Fruit fly (Drosophila melanogaster) whole organism, embryonic: ENCODE measurements around the gene CG34297.

Experiments
- Aef1 ChIP-seq: fragments of 200-800 bp; sonication (Bioruptor generic); IDR thresholded peaks from 3 replicates; pipeline ENCODE4 v1.3.6; 2022; ENCODE audit warnings: missing biosample characterization, missing genetic modification characterization
- CG11085 ChIP-seq: fragments of 200-800 bp; sonication (Bioruptor generic); IDR thresholded peaks from 2 replicates; pipeline ENCODE4 v1.3.6; 2022; ENCODE audit warnings: missing biosample characterization, missing genetic modification characterization
- CG11247 ChIP-seq: fragments of 200-800 bp; sonication (Bioruptor generic); IDR thresholded peaks from 2 replicates; pipeline ENCODE4 v1.3.6; 2022; ENCODE audit warnings: missing biosample characterization, missing genetic modification characterization
- CG11398 ChIP-seq: fragments of 200-800 bp; sonication (Bioruptor generic); optimal IDR thresholded peaks from 2 replicates; lab custom pipeline; 2016; ENCODE audit warnings: missing biosample characterization, missing genetic modification characterization
- CG17568 ChIP-seq: fragments of 200-800 bp; sonication (Bioruptor generic); optimal IDR thresholded peaks from 2 replicates; lab custom pipeline; 2018; ENCODE audit warnings: missing biosample characterization, mild to moderate bottlenecking, missing genetic modification characterization, moderate library complexity
- CG17612 ChIP-seq: fragments of 200-800 bp; sonication (Bioruptor generic); IDR thresholded peaks from 2 replicates; pipeline ENCODE4 v1.3.6; 2022; ENCODE audit warnings: missing biosample characterization, missing genetic modification characterization
- CG18619 ChIP-seq: fragments of 200-800 bp; sonication (Bioruptor generic); optimal IDR thresholded peaks from 3 replicates; lab custom pipeline; 2017; ENCODE audit warnings: missing biosample characterization, mild to moderate bottlenecking, missing genetic modification characterization
- CG2116 ChIP-seq: fragments of 200-800 bp; sonication (Bioruptor generic); optimal IDR thresholded peaks from 3 replicates; lab custom pipeline; 2018; ENCODE audit warnings: missing biosample characterization, mild to moderate bottlenecking, missing genetic modification characterization
- CG2129 ChIP-seq: fragments of 200-800 bp; sonication (Bioruptor generic); IDR thresholded peaks from 2 replicates; pipeline ENCODE4 v1.3.6; 2022; ENCODE audit warnings: missing biosample characterization, missing genetic modification characterization; ENCODE audit not compliant: partially characterized antibody
- CG2202 ChIP-seq: fragments of 200-800 bp; sonication (Bioruptor generic); optimal IDR thresholded peaks from 2 replicates; lab custom pipeline; 2018; ENCODE audit warnings: missing biosample characterization, mild to moderate bottlenecking, missing genetic modification characterization
- CG4360 ChIP-seq: fragments of 200-800 bp; sonication (Bioruptor generic); IDR thresholded peaks from 2 replicates; pipeline ENCODE4 v1.3.6; 2022; ENCODE audit warnings: missing biosample characterization, missing genetic modification characterization
- CG4854 ChIP-seq: fragments of 200-800 bp; sonication (Bioruptor generic); optimal IDR thresholded peaks from 2 replicates; lab custom pipeline; 2016; ENCODE audit warnings: missing biosample characterization, missing genetic modification characterization, inconsistent platforms
- CG8359 ChIP-seq: fragments of 200-800 bp; sonication (Bioruptor generic); optimal IDR thresholded peaks from 2 replicates; lab custom pipeline; 2017; ENCODE audit warnings: missing biosample characterization, mild to moderate bottlenecking, missing genetic modification characterization, borderline replicate concordance
- CG8388 ChIP-seq: fragments of 200-800 bp; sonication (Bioruptor generic); optimal IDR thresholded peaks from 2 replicates; lab custom pipeline; 2019; ENCODE audit warnings: missing biosample characterization, mild to moderate bottlenecking, missing genetic modification characterization, moderate library complexity
- CG8944 ChIP-seq: fragments of 200-800 bp; sonication (Bioruptor generic); optimal IDR thresholded peaks from 3 replicates; lab custom pipeline; 2016; ENCODE audit warnings: missing biosample characterization, missing genetic modification characterization
- Dfd ChIP-seq, 2 experiments: fragments of >200 bp; optimal IDR thresholded peaks; 2 replicates each; lab custom pipeline; 2017; ENCODE audit warnings: missing biosample characterization in 2 of 2, missing genetic modification characterization in 2 of 2
- Dip2 ChIP-seq: fragments of 200-800 bp; sonication (Bioruptor generic); IDR thresholded peaks from 2 replicates; pipeline ENCODE4 v1.3.6; 2022; ENCODE audit warnings: missing biosample characterization, missing genetic modification characterization
- Gsc ChIP-seq: fragments of 200-800 bp; sonication (Bioruptor generic); IDR thresholded peaks from 2 replicates; pipeline ENCODE4 v1.3.6; 2022; ENCODE audit warnings: missing biosample characterization, missing genetic modification characterization
- Gug ChIP-seq: fragments of 200-800 bp; sonication (Bioruptor generic); IDR thresholded peaks from 4 replicates; pipeline ENCODE4 v1.3.6; 2022; ENCODE audit warnings: missing biosample characterization, missing genetic modification characterization
- H2.0 ChIP-seq: fragments of 200-800 bp; sonication (Bioruptor generic); IDR thresholded peaks from 2 replicates; pipeline ENCODE4 v1.3.6; 2022; ENCODE audit warnings: missing biosample characterization, missing genetic modification characterization
- Hmx ChIP-seq: fragments of 200-800 bp; sonication (Bioruptor generic); optimal IDR thresholded peaks from 2 replicates; lab custom pipeline; 2016; ENCODE audit warnings: missing biosample characterization, missing genetic modification characterization
- NFAT ChIP-seq: fragments of 200-800 bp; sonication (Bioruptor generic); IDR thresholded peaks from 2 replicates; pipeline ENCODE4 v1.3.6; 2022; ENCODE audit warnings: missing biosample characterization, missing genetic modification characterization
- NK7.1 ChIP-seq: fragments of 200-800 bp; sonication (Bioruptor generic); optimal IDR thresholded peaks from 3 replicates; lab custom pipeline; 2016; ENCODE audit warnings: missing biosample characterization, missing genetic modification characterization
- Optix ChIP-seq: fragments of 200-800 bp; sonication (Bioruptor generic); IDR thresholded peaks from 3 replicates; pipeline ENCODE4 v1.3.6; 2022; ENCODE audit warnings: missing biosample characterization, missing genetic modification characterization
- Ptx1 ChIP-seq: fragments of 200-800 bp; sonication (Bioruptor generic); IDR thresholded peaks from 2 replicates; pipeline ENCODE4 v1.3.6; 2022; ENCODE audit warnings: missing biosample characterization, missing genetic modification characterization
- Sin3A ChIP-seq: fragments of >200 bp; optimal IDR thresholded peaks from 2 replicates; lab custom pipeline; 2018
- Six4 ChIP-seq: fragments of 200-800 bp; sonication (Bioruptor generic); optimal IDR thresholded peaks from 2 replicates; lab custom pipeline; 2016; ENCODE audit warnings: missing biosample characterization, missing genetic modification characterization
- chm ChIP-seq: fragments of 200-800 bp; sonication (Bioruptor generic); IDR thresholded peaks from 2 replicates; pipeline ENCODE4 v1.3.6; 2022; ENCODE audit warnings: missing biosample characterization, missing genetic modification characterization
- crc ChIP-seq: fragments of 200-800 bp; sonication (Bioruptor generic); optimal IDR thresholded peaks from 2 replicates; lab custom pipeline; 2016; ENCODE audit warnings: missing biosample characterization, missing genetic modification characterization
- danr ChIP-seq: fragments of 200-800 bp; sonication (Bioruptor generic); IDR thresholded peaks from 2 replicates; pipeline ENCODE4 v1.3.6; 2022; ENCODE audit warnings: missing biosample characterization, missing genetic modification characterization
- ewg ChIP-seq: fragments of 200-800 bp; sonication (Bioruptor generic); optimal IDR thresholded peaks from 3 replicates; lab custom pipeline; 2017; ENCODE audit warnings: mild to moderate bottlenecking, missing biosample characterization, missing genetic modification reagents, missing genetic modification characterization
- gem ChIP-seq: fragments of 200-800 bp; sonication (Bioruptor generic); optimal IDR thresholded peaks from 2 replicates; lab custom pipeline; 2019; ENCODE audit warnings: missing biosample characterization, mild to moderate bottlenecking, missing genetic modification characterization, moderate library complexity
- her ChIP-seq: fragments of 200-800 bp; sonication (Bioruptor generic); optimal IDR thresholded peaks from 2 replicates; lab custom pipeline; 2016; ENCODE audit warnings: missing biosample characterization, missing genetic modification characterization
- hkb ChIP-seq, 2 experiments: fragments of 200-800 bp in 1 of 2; fragments of >200 bp in 1 of 2; sonication (Bioruptor generic) in 1 of 2; IDR thresholded peaks in 1 of 2; optimal IDR thresholded peaks in 1 of 2; 2 replicates each; pipeline versions ENCODE4 v1.3.6 to Lab custom; 2017 to 2022; ENCODE audit warnings: missing biosample characterization in 1 of 2, missing genetic modification characterization in 1 of 2
- inv ChIP-seq: fragments of 200-800 bp; sonication (Bioruptor generic); IDR thresholded peaks from 2 replicates; pipeline ENCODE4 v1.3.6; 2022; ENCODE audit warnings: missing biosample characterization, missing genetic modification characterization; ENCODE audit not compliant: partially characterized antibody
- maf-S ChIP-seq: fragments of 200-800 bp; sonication (Bioruptor generic); optimal IDR thresholded peaks from 2 replicates; lab custom pipeline; 2016; ENCODE audit warnings: missing biosample characterization, missing genetic modification characterization
- slbo ChIP-seq: fragments of 200-800 bp; sonication (Bioruptor generic); IDR thresholded peaks from 2 replicates; pipeline ENCODE4 v1.3.6; 2022; ENCODE audit warnings: missing biosample characterization, missing genetic modification characterization
- tin ChIP-seq: fragments of 200-800 bp; sonication (Bioruptor generic); optimal IDR thresholded peaks from 3 replicates; lab custom pipeline; 2016; ENCODE audit warnings: missing biosample characterization, missing genetic modification characterization
- tio ChIP-seq: fragments of 200-800 bp; sonication (Bioruptor generic); optimal IDR thresholded peaks from 2 replicates; lab custom pipeline; 2017; ENCODE audit warnings: missing biosample characterization, missing genetic modification characterization, inconsistent platforms
- trem ChIP-seq: fragments of 200-800 bp; optimal IDR thresholded peaks from 3 replicates; lab custom pipeline; 2019; ENCODE audit warnings: missing biosample characterization, mild to moderate bottlenecking, missing genetic modification characterization, moderate library complexity
- tup ChIP-seq: fragments of 200-800 bp; sonication (Bioruptor generic); optimal IDR thresholded peaks from 2 replicates; lab custom pipeline; 2016; ENCODE audit warnings: missing biosample characterization, mild to moderate bottlenecking, missing genetic modification characterization, moderate library complexity
- usp ChIP-seq: fragments of >200 bp; optimal IDR thresholded peaks from 2 replicates; lab custom pipeline; 2017; ENCODE audit warnings: missing biosample characterization, missing genetic modification characterization
- zf30C ChIP-seq: fragments of 200-800 bp; sonication (Bioruptor generic); optimal IDR thresholded peaks from 3 replicates; lab custom pipeline; 2018; ENCODE audit warnings: missing biosample characterization, mild to moderate bottlenecking, missing genetic modification characterization

CG34297 gene

DNA sequence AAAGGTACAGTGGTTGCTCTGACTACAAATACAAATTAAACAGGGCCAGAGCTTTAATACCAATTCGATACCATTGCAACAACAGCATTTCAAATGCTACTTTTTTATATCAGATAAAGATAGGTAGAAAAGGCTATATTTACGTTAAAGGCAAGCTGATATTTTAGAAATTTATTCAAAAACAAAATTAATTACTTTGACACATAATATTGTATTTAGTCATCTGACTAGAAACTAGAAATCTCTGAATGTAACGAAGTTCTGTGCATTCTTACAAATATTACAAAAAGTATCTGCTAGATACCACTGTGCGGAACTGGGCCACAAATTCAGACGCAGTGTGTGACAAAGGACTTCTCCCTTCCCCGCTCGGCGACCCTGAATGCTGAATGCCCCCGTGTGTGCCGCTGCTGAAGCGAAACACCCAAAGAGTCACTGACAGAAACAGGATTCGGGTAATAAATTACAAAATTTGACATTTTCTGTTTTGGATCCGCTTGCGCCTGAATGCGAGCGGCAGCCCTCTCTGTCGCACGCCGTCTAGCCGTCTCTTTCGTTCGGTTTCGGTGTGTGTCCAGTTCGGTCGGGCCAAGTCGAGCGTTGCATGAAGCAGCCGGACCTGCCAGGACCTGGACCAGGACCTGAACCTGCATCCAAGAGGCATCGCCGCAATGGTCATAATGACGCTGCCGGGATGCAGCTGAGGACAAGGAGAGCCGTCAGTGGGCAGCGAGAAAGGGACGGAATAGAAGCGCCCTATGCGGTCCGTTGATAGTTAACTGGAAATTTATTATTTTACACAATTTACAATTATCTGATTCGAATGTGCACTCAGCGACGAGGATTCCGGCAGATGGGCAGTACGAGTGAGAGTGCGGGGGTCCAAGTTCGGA, 13.2 kb upstream of the CG34297 start (continued):
- TF ChIP-seq CG18619 (peak; percentile 24), Dfd (GFP tag; optimal IDR thresholded peaks at IDR 0.05; lab: Kevin White, UChicago) (no peak), NFAT (GFP tag; lab: Robert Waterston, UW) (no peak), CG2129 (no peak), inv (GFP tag; lab: Robert Waterston, UW) (no peak), gem (tag; lab: Kevin White, UChicago) (peak; percentile 70), tin (peak; percentile 34), hkb (optimal IDR thresholded peaks at IDR 0.05; lab: Kevin White, UChicago) (no peak), hkb (GFP tag; IDR thresholded peaks at IDR 0.05; lab: Robert Waterston, UW) (no peak), CG17612 (no peak), usp (GFP tag; lab: Kevin White, UChicago) (no peak), Aef1 (no peak), Dip2 (no peak), danr (GFP tag; lab: Robert Waterston, UW) (no peak), Gug (GFP tag; lab: Robert Waterston, UW) (0 out of 4 replicates have a peak, but pooled peaks have one; percentile 21), CG2116 (GFP tag; lab: Kevin White, UChicago) (no peak), CG2202 (tag; lab: Kevin White, UChicago) (no peak), H2.0 (GFP tag; lab: Robert Waterston, UW) (no peak), tup (GFP tag; lab: Kevin White, UChicago) (no peak), Hmx (GFP tag; lab: Kevin White, UChicago) (no peak), zf30C (GFP tag; lab: Kevin White, UChicago) (peak; percentile 68), NK7.1 (no peak), tio (peak; percentile 56), ewg (GFP tag; lab: Kevin White, UChicago) (no peak), CG11247 (GFP tag; lab: Robert Waterston, UW) (no peak), CG11085 (GFP tag; lab: Robert Waterston, UW) (no peak), CG8388 (GFP tag; lab: Kevin White, UChicago) (peak; percentile 98), CG8944 (GFP tag; lab: Kevin White, UChicago) (no peak), crc (no peak), trem (tag; lab: Kevin White, UChicago) (peak; percentile 13), Optix (GFP tag; lab: Robert Waterston, UW) (no peak), Sin3A (no peak), slbo (GFP tag; lab: Robert Waterston, UW) (0 out of 2 replicates have a peak, but pooled peaks have one; percentile 2), CG4854 (GFP tag; lab: Kevin White, UChicago) (no peak), chm (no peak), CG8359 (peak; percentile 28), Ptx1 (no peak), CG17568 (GFP tag; lab: Kevin White, UChicago) (no peak), CG11398 (no peak), Gsc (GFP tag; lab: Robert Waterston, UW) (no peak), maf-S (GFP tag; lab: Kevin White, UChicago) (no peak), Six4 (GFP tag; lab: Kevin White, UChicago) (peak; percentile 34), CG4360 (no peak), her (no peak)
